Worm (Caenorhabditis elegans) whole organism, mixed stage, embryonic: Measurements from ENCODE around the gene C03H12.1.

ENCODE experiments used
- blmp-1 ChIP-seq: fragments of 150-350 bp; optimal IDR thresholded peaks from 2 replicates; lab custom pipeline; 2014; ENCODE audit warnings: missing biosample characterization, missing genetic modification characterization
- ces-1 ChIP-seq: fragments of 150-350 bp; optimal IDR thresholded peaks from 2 replicates; lab custom pipeline; 2014; ENCODE audit warnings: missing biosample characterization, missing genetic modification reagents, missing genetic modification characterization
- ham-2 ChIP-seq: fragments of 200-800 bp; sonication (Bioruptor generic); optimal IDR thresholded peaks from 2 replicates; lab custom pipeline; 2018; ENCODE audit warnings: mild to moderate bottlenecking, missing genetic modification characterization, missing compliant biosample characterization
- hlh-1 ChIP-seq: fragments of 150-350 bp; optimal IDR thresholded peaks from 2 replicates; lab custom pipeline; 2014; ENCODE audit warnings: missing biosample characterization, missing genetic modification reagents, missing genetic modification characterization
- lin-13 ChIP-seq: fragments of 150-350 bp; optimal IDR thresholded peaks from 2 replicates; lab custom pipeline; 2014; ENCODE audit warnings: missing biosample characterization, missing genetic modification characterization
- mep-1 ChIP-seq: fragments of 150-350 bp; optimal IDR thresholded peaks from 2 replicates; lab custom pipeline; 2017; ENCODE audit warnings: missing biosample characterization, missing genetic modification reagents, missing genetic modification characterization, inconsistent platforms
- mls-2 ChIP-seq: sonication (generic microtip); optimal IDR thresholded peaks from 2 replicates; lab custom pipeline; 2016; ENCODE audit warnings: mild to moderate bottlenecking, missing genetic modification characterization, moderate library complexity, missing compliant biosample characterization
- nhr-237 ChIP-seq: fragments of 150-350 bp; optimal IDR thresholded peaks from 2 replicates; lab custom pipeline; 2014; ENCODE audit warnings: missing biosample characterization, missing genetic modification characterization
- nhr-76 ChIP-seq: sonication (generic microtip); optimal IDR thresholded peaks from 2 replicates; lab custom pipeline; 2017; ENCODE audit warnings: missing biosample characterization, missing genetic modification characterization
- pha-4 ChIP-seq: fragments of 150-350 bp; optimal IDR thresholded peaks from 2 replicates; lab custom pipeline; 2018; ENCODE audit warnings: missing biosample characterization, missing genetic modification reagents, missing genetic modification characterization
- snpc-4 ChIP-seq: fragments of 150-350 bp; optimal IDR thresholded peaks from 2 replicates; lab custom pipeline; 2014; ENCODE audit warnings: missing biosample characterization, missing genetic modification characterization
- sptf-1 ChIP-seq: sonication (generic microtip); optimal IDR thresholded peaks from 2 replicates; lab custom pipeline; 2017; ENCODE audit warnings: mild to moderate bottlenecking, missing genetic modification characterization, moderate library complexity, missing compliant biosample characterization
- unc-39 ChIP-seq: fragments of 150-350 bp; optimal IDR thresholded peaks from 2 replicates; lab custom pipeline; 2014; ENCODE audit warnings: missing biosample characterization, missing genetic modification characterization

DNA sequence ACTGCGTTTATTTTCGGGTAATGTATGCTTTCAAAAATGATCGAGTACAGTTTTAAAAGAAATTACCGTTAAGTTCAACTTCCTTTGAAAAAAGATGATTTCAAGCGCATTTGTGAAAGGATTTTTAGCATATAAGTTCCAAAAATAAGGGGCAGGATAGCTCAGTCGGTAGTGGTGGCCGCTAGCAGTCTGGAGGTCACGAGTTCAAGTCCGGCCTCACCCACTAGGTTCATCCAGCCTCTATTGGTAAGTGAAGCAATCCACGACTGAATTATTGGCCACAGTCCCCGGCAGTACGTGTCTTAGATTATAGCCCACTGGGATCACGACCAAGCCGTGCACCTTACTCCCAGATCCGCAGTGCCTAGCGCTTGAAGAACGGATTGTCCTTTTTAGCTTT lies 27.7 kb downstream of the C03H12.1 start:
- TF ChIP-seq ham-2 (GFP tag; lab: Kevin White, UChicago): no peak
- no peak for TF ChIP-seq mep-1 (tag; lab: Kevin White, UChicago)
- TF ChIP-seq blmp-1 (tag; lab: Kevin White, UChicago): no peak
- no peak for TF ChIP-seq hlh-1 (tag; lab: Kevin White, UChicago)
- no peak for TF ChIP-seq mls-2 (tag; lab: Kevin White, UChicago)
- TF ChIP-seq snpc-4 (tag; lab: Kevin White, UChicago): no peak
- no peak for TF ChIP-seq nhr-76 (tag; lab: Kevin White, UChicago)
- no peak for TF ChIP-seq pha-4 (tag; lab: Kevin White, UChicago)
- TF ChIP-seq unc-39 (tag; lab: Kevin White, UChicago): no peak
- TF ChIP-seq nhr-237: no peak
- TF ChIP-seq lin-13 (tag; lab: Kevin White, UChicago): no peak
- TF ChIP-seq ces-1 (GFP tag; lab: Kevin White, UChicago): no peak
- no peak for TF ChIP-seq sptf-1 (tag; lab: Kevin White, UChicago)
